Fruit fly (Drosophila melanogaster): ENCODE results near the gene CG32026.

CG32026 gene

dm6 chr3L:8830017-8830702 is 6.1 kb upstream of the CG32026 start:
- TF ChIP-seq h (optimal IDR thresholded peaks at IDR 0.05) (no peak), Myc (optimal IDR thresholded peaks at IDR 0.05) (no peak), ttk (optimal IDR thresholded peaks at IDR 0.05) (no peak)

dm6 chr3L:8830954-8831353 is 5.3 kb upstream of the CG32026 start:
- TF ChIP-seq ttk (optimal IDR thresholded peaks at IDR 0.05): no peak
- TF ChIP-seq psq (optimal IDR thresholded peaks at IDR 0.05): no peak
- no peak for TF ChIP-seq insv (optimal IDR thresholded peaks at IDR 0.05)
- no peak for TF ChIP-seq Sin3A (optimal IDR thresholded peaks at IDR 0.05)
- TF ChIP-seq Myc (optimal IDR thresholded peaks at IDR 0.05): no peak

dm6 chr3L:8832737-8833466 is 3.4 kb upstream of the CG32026 start:
- no peak for TF ChIP-seq Sin3A (optimal IDR thresholded peaks at IDR 0.05)
- no peak for TF ChIP-seq psq (optimal IDR thresholded peaks at IDR 0.05)
- no peak for TF ChIP-seq h (optimal IDR thresholded peaks at IDR 0.05)
- TF ChIP-seq Myc (optimal IDR thresholded peaks at IDR 0.05): no peak
- no peak for TF ChIP-seq insv (optimal IDR thresholded peaks at IDR 0.05)
- no peak for TF ChIP-seq ttk (optimal IDR thresholded peaks at IDR 0.05)

dm6 chr3L:8833467-8833802 is 2.8 kb upstream of the CG32026 start:
- TF ChIP-seq Myc (optimal IDR thresholded peaks at IDR 0.05) (no peak), h (optimal IDR thresholded peaks at IDR 0.05) (no peak), insv (optimal IDR thresholded peaks at IDR 0.05) (no peak), psq (optimal IDR thresholded peaks at IDR 0.05) (no peak), Sin3A (optimal IDR thresholded peaks at IDR 0.05) (no peak), ttk (optimal IDR thresholded peaks at IDR 0.05) (no peak)

- TF ChIP-seq Myc (optimal IDR thresholded peaks at IDR 0.05): no peak
- TF ChIP-seq psq (optimal IDR thresholded peaks at IDR 0.05): no peak
- TF ChIP-seq insv (optimal IDR thresholded peaks at IDR 0.05): no peak
- no peak for TF ChIP-seq h (optimal IDR thresholded peaks at IDR 0.05)
- no peak for TF ChIP-seq Sin3A (optimal IDR thresholded peaks at IDR 0.05)
Observed at dm6 chr3L:8834486-8834885, 1.8 kb upstream of the CG32026 start.

- no peak for TF ChIP-seq insv (optimal IDR thresholded peaks at IDR 0.05)
- TF ChIP-seq psq (optimal IDR thresholded peaks at IDR 0.05): no peak
- no peak for TF ChIP-seq ttk (optimal IDR thresholded peaks at IDR 0.05)
- no peak for TF ChIP-seq Sin3A (optimal IDR thresholded peaks at IDR 0.05)
Observed at dm6 chr3L:8834886-8835285, 1.4 kb upstream of the CG32026 start.

dm6 chr3L:8835441-8835840 is 821 bp upstream of the CG32026 start:
- no peak for TF ChIP-seq psq (optimal IDR thresholded peaks at IDR 0.05)
- TF ChIP-seq ttk (optimal IDR thresholded peaks at IDR 0.05): no peak
- TF ChIP-seq Sin3A (optimal IDR thresholded peaks at IDR 0.05): no peak

dm6 chr3L:8839130-8839529 is 2.9 kb downstream of the CG32026 start:
- TF ChIP-seq insv (optimal IDR thresholded peaks at IDR 0.05) (no peak), psq (optimal IDR thresholded peaks at IDR 0.05) (no peak), ttk (optimal IDR thresholded peaks at IDR 0.05) (no peak), h (optimal IDR thresholded peaks at IDR 0.05) (no peak), Myc (optimal IDR thresholded peaks at IDR 0.05) (no peak), Sin3A (optimal IDR thresholded peaks at IDR 0.05) (no peak)

- TF ChIP-seq Sin3A (optimal IDR thresholded peaks at IDR 0.05) (no peak), h (optimal IDR thresholded peaks at IDR 0.05) (no peak), insv (optimal IDR thresholded peaks at IDR 0.05) (no peak), ttk (optimal IDR thresholded peaks at IDR 0.05) (no peak), psq (optimal IDR thresholded peaks at IDR 0.05) (no peak), Myc (optimal IDR thresholded peaks at IDR 0.05) (no peak)
Observed at dm6 chr3L:8839563-8840425, 3.5 kb downstream of the CG32026 start.

- TF ChIP-seq Sin3A (optimal IDR thresholded peaks at IDR 0.05) (no peak), Myc (optimal IDR thresholded peaks at IDR 0.05) (no peak), insv (optimal IDR thresholded peaks at IDR 0.05) (no peak), h (optimal IDR thresholded peaks at IDR 0.05) (no peak), psq (optimal IDR thresholded peaks at IDR 0.05) (no peak), ttk (optimal IDR thresholded peaks at IDR 0.05) (no peak)
Observed at dm6 chr3L:8841757-8842156, 5.5 kb downstream of the CG32026 start.

dm6 chr3L:8842359-8842758 is 6.1 kb downstream of the CG32026 start:
- no peak for TF ChIP-seq insv (optimal IDR thresholded peaks at IDR 0.05)
- TF ChIP-seq psq (optimal IDR thresholded peaks at IDR 0.05): no peak
- no peak for TF ChIP-seq h (optimal IDR thresholded peaks at IDR 0.05)
- TF ChIP-seq Sin3A (optimal IDR thresholded peaks at IDR 0.05): no peak
- TF ChIP-seq Myc (optimal IDR thresholded peaks at IDR 0.05): no peak
- no peak for TF ChIP-seq ttk (optimal IDR thresholded peaks at IDR 0.05)

- TF ChIP-seq psq (optimal IDR thresholded peaks at IDR 0.05) (no peak), Sin3A (optimal IDR thresholded peaks at IDR 0.05) (no peak), Myc (optimal IDR thresholded peaks at IDR 0.05) (no peak), insv (optimal IDR thresholded peaks at IDR 0.05) (no peak), h (optimal IDR thresholded peaks at IDR 0.05) (no peak), ttk (optimal IDR thresholded peaks at IDR 0.05) (no peak)
Observed at dm6 chr3L:8849817-8850216, 13.6 kb downstream of the CG32026 start.
